Fruit fly (Drosophila melanogaster): ENCODE data around the gene osp.

dm6 chr2L:14558818-14559405 lies 130.2 kb downstream of the osp start:
- TF ChIP-seq CTCF (optimal IDR thresholded peaks at IDR 0.05) = no peak
- TF ChIP-seq CG8478 (optimal IDR thresholded peaks at IDR 0.05) = no peak
